Worm (Caenorhabditis elegans) whole organism, early embryonic: ENCODE data around the gene Y11D7A.3.

Experiments used
- aly-1 ChIP-seq: sonication (generic microtip); optimal IDR thresholded peaks from 2 replicates; lab custom pipeline; 2016; ENCODE audit warnings: missing genetic modification characterization, missing compliant biosample characterization
- ama-1 ChIP-seq: fragments of 150-350 bp; optimal IDR thresholded peaks from 2 replicates; lab custom pipeline; 2014
- ets-7 ChIP-seq: sonication (generic microtip); optimal IDR thresholded peaks from 2 replicates; lab custom pipeline; 2016; ENCODE audit warnings: missing genotype, missing genetic modification characterization, missing compliant biosample characterization

ce11 chrIV:9196755-9197154 is 36.1 kb upstream of the Y11D7A.3 start:
- TF ChIP-seq aly-1 (tag; lab: Kevin White, UChicago) (no peak), ets-7 (tag; lab: Kevin White, UChicago) (no peak), ama-1 (lab: Kevin White, UChicago) (no peak)
